Worm (Caenorhabditis elegans): ENCODE data around the gene lin-42.

The lin-42 gene

DNA sequence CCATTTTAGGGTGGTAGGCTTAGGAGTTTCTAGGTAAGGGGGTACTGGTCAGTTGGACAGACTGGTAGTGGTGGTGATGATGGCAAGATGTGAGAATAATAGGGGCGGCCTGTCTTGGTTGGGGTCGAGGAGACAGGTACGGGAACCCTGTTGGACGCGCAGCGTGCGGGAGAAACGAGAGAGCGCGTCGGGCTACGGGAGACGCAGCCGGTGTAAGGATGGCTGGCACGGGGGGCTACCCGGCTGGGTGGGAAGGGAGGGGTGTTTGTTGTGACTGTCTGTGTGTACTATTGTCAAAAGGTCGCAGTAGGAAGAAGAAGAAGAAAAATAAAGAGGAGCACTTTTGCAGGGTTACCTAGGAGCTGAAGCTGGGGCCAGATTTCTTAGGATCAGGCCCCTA, 15.7 kb downstream of the lin-42 start:
- TF ChIP-seq rnt-1 (tag; optimal IDR thresholded peaks at IDR 0.05), result peak; percentile 21
- TF ChIP-seq sptf-1 (tag; optimal IDR thresholded peaks at IDR 0.05), result no peak
- TF ChIP-seq efl-1 (optimal IDR thresholded peaks at IDR 0.05), result peak in 1 of 2 experiments; percentile 28
- peak in 1 of 2 experiments; percentile 29 for TF ChIP-seq efl-1 (GFP tag; optimal IDR thresholded peaks at IDR 0.05 in 1 of 2)
- TF ChIP-seq snu-23 (GFP tag; optimal IDR thresholded peaks at IDR 0.05), result no peak
- peak in 1 of 2 experiments; percentile 5 for TF ChIP-seq mdl-1 (tag; optimal IDR thresholded peaks at IDR 0.05)
- no peak for TF ChIP-seq sox-4 (tag; optimal IDR thresholded peaks at IDR 0.05)
- peak; percentile 30 for TF ChIP-seq blmp-1 (tag; optimal IDR thresholded peaks at IDR 0.05)
- TF ChIP-seq lin-14 (GFP tag; optimal IDR thresholded peaks at IDR 0.05), result peak; percentile 14
- no peak for TF ChIP-seq elt-2 (tag; optimal IDR thresholded peaks at IDR 0.05)

DNA sequence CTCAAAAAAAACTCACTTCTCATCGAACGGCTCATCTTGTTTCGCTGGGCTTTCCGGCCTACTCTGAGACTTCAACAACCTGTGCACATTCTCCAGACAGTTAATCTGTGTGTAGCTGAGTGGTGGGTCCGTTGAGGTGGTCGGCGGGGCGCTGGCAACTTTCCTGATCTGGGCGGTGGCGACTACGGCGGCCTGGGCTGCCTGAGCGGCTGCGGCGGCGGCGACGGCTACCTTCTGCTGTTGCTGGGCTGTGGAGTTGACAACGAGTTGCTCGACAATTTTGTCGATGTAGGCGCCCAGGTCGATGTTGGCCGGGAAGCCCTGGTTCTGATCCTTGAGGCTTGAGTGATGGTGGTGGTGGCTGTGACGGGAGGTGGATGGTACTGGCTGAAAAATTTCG, 16.2 kb downstream of the lin-42 start:
- TF ChIP-seq hlh-4 (tag; optimal IDR thresholded peaks at IDR 0.05) (no peak), fos-1 (tag; optimal IDR thresholded peaks at IDR 0.05) (no peak), C34B4.2 (tag; optimal IDR thresholded peaks at IDR 0.05) (no peak), lin-14 (GFP tag; optimal IDR thresholded peaks at IDR 0.05) (no peak), rnt-1 (tag; optimal IDR thresholded peaks at IDR 0.05) (no peak)

ce11 chrII:1234971-1235370, 17.2 kb downstream of the lin-42 start:
- TF ChIP-seq efl-1 (optimal IDR thresholded peaks at IDR 0.05) (no peak), efl-1 (GFP tag; optimal IDR thresholded peaks at IDR 0.05 in 1 of 2) (peak in 1 of 2 experiments; percentile 15), skn-1 (tag; optimal IDR thresholded peaks at IDR 0.05) (no peak)

DNA sequence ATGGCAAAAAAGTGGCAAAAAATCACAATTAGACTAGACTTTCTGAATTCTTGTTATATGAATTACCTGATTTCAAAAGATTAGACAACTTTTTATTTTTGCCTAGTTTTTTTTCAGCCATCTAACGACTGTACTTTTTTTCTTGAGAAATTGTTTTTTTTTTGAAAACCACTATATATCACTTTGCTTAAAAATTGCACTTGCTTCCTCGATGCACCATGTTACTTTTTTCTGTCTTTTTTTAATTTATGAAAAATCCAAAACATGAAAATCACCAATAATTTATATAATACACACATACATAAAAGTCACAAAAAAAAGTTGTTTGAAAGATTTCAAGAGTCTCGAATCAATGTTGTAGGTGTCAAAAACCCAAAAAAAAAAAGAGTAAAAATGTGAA, 19.2 kb downstream of the lin-42 start:
- TF ChIP-seq ceh-88 (GFP tag; IDR thresholded peaks at IDR 0.05), result no peak
- TF ChIP-seq unc-30 (tag; optimal IDR thresholded peaks at IDR 0.05), result peak; percentile 6
- no peak for TF ChIP-seq ceh-8 (GFP tag; optimal IDR thresholded peaks at IDR 0.05)
- no peak for TF ChIP-seq mef-2 (tag; optimal IDR thresholded peaks at IDR 0.05)
- TF ChIP-seq C34B4.2 (tag; optimal IDR thresholded peaks at IDR 0.05), result no peak
- TF ChIP-seq ztf-4 (tag; optimal IDR thresholded peaks at IDR 0.05), result peak; percentile 65

- TF ChIP-seq hpl-2 (GFP tag; optimal IDR thresholded peaks at IDR 0.05) (no peak), unc-130 (tag; optimal IDR thresholded peaks at IDR 0.05) (no peak), sox-4 (tag; optimal IDR thresholded peaks at IDR 0.05) (no peak), irx-1 (tag; optimal IDR thresholded peaks at IDR 0.05) (no peak), ets-5 (GFP tag; IDR thresholded peaks at IDR 0.05) (no peak), blmp-1 (tag; optimal IDR thresholded peaks at IDR 0.05) (no peak), swsn-7 (tag; optimal IDR thresholded peaks at IDR 0.05) (no peak), dsc-1 (tag; optimal IDR thresholded peaks at IDR 0.05) (no peak), nhr-76 (tag; optimal IDR thresholded peaks at IDR 0.05) (no peak), xbp-1 (tag; optimal IDR thresholded peaks at IDR 0.05) (no peak), C04F5.9 (tag; optimal IDR thresholded peaks at IDR 0.05) (no peak), grh-1 (GFP tag; IDR thresholded peaks at IDR 0.05) (no peak), lin-14 (GFP tag; optimal IDR thresholded peaks at IDR 0.05) (no peak), snpc-4 (tag; optimal IDR thresholded peaks at IDR 0.05) (no peak), pqm-1 (tag; optimal IDR thresholded peaks at IDR 0.05) (no peak), sptf-1 (tag; optimal IDR thresholded peaks at IDR 0.05) (no peak), nhr-85 (tag) (no peak), nhr-77 (tag; optimal IDR thresholded peaks at IDR 0.05) (no peak)
Observed at ce11 chrII:1228943-1229342, 23.2 kb downstream of the lin-42 start.

DNA sequence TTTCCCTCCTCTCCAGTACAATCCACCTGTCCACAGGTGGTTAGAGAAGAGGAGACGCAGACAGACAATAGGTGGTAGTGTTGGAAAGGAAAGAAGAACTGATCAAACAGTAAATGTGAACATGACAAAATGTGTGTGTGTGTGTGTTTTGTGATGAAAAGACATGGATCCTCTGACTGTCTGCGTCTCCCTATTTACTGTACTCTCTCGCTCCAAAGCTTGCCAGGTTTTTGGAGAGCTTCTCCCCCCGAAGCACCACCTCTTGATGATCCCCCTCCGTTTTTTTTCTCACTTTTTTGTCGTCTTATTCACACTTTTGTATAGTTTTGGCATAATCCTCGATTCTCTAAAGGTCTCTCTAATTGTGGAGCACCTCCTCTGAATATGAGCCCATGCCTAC, 34.9 kb downstream of the lin-42 start:
- TF ChIP-seq elt-3 (tag; optimal IDR thresholded peaks at IDR 0.05), result no peak
- TF ChIP-seq blmp-1 (tag; optimal IDR thresholded peaks at IDR 0.05), result peak; percentile 13
- peak; percentile 10 for TF ChIP-seq snu-23 (GFP tag; optimal IDR thresholded peaks at IDR 0.05)
- TF ChIP-seq lin-14 (GFP tag; optimal IDR thresholded peaks at IDR 0.05), result peak; percentile 20
- no peak for TF ChIP-seq unc-62 (GFP tag; optimal IDR thresholded peaks at IDR 0.05)
- peak; percentile 0 for TF ChIP-seq tbx-2 (tag; optimal IDR thresholded peaks at IDR 0.05)
